Fruit fly (Drosophila melanogaster) whole organism, pupa: Measurements from ENCODE around the gene CG14545.
A peak's percentile ranks its signal among the peaks of the same experiment; 100 is the strongest.

ENCODE experiments used
- CG10348 ChIP-seq: fragments of 200-800 bp; sonication (Bioruptor generic); IDR thresholded peaks from 2 replicates; pipeline ENCODE4 v1.3.6; 2022; ENCODE audit warnings: missing biosample characterization, missing genetic modification characterization
- CG12605 ChIP-seq: fragments of 200-800 bp; sonication (Bioruptor generic); IDR thresholded peaks from 2 replicates; pipeline ENCODE4 v1.3.6; 2022; ENCODE audit warnings: missing biosample characterization, missing genetic modification characterization
- CG13204 ChIP-seq: fragments of 200-800 bp; sonication (Bioruptor generic); optimal IDR thresholded peaks from 2 replicates; lab custom pipeline; 2018; ENCODE audit warnings: missing biosample characterization, mild to moderate bottlenecking, missing genetic modification characterization, moderate library complexity
- CG14655 ChIP-seq: fragments of 200-800 bp; sonication (Bioruptor generic); optimal IDR thresholded peaks from 3 replicates; lab custom pipeline; 2017; ENCODE audit warnings: mild to moderate bottlenecking, missing biosample characterization, missing genetic modification reagents, missing genetic modification characterization
- CG15710 ChIP-seq: fragments of 200-800 bp; sonication (Bioruptor generic); optimal IDR thresholded peaks from 2 replicates; lab custom pipeline; 2018; ENCODE audit warnings: missing biosample characterization, mild to moderate bottlenecking, missing genetic modification characterization, moderate library complexity
- CG17806 ChIP-seq: fragments of 200-800 bp; sonication (Bioruptor generic); optimal IDR thresholded peaks from 2 replicates; lab custom pipeline; 2018; ENCODE audit warnings: missing biosample characterization, mild to moderate bottlenecking, missing genetic modification characterization, moderate library complexity
- CG32121 ChIP-seq: fragments of 200-800 bp; sonication (Bioruptor generic); IDR thresholded peaks from 2 replicates; pipeline ENCODE4 v1.3.6; 2022; ENCODE audit warnings: missing biosample characterization, missing genetic modification characterization
- CG34367 ChIP-seq: fragments of 200-800 bp; sonication (Bioruptor generic); optimal IDR thresholded peaks from 2 replicates; lab custom pipeline; 2018; ENCODE audit warnings: missing biosample characterization, mild to moderate bottlenecking, missing genetic modification characterization
- CG4496 ChIP-seq: fragments of 200-800 bp; sonication (Bioruptor generic); IDR thresholded peaks from 3 replicates; pipeline ENCODE4 v1.3.6; 2022; ENCODE audit warnings: missing biosample characterization, missing genetic modification characterization
- CG8159 ChIP-seq: fragments of 200-800 bp; sonication (Bioruptor generic); optimal IDR thresholded peaks from 3 replicates; lab custom pipeline; 2018; ENCODE audit warnings: missing biosample characterization, mild to moderate bottlenecking, missing genetic modification characterization, moderate library complexity
- CG8301 ChIP-seq: fragments of 200-800 bp; sonication (Bioruptor generic); optimal IDR thresholded peaks from 2 replicates; lab custom pipeline; 2018; ENCODE audit warnings: missing biosample characterization, mild to moderate bottlenecking, missing genetic modification characterization
- CG9948 ChIP-seq: fragments of 200-800 bp; sonication (Bioruptor generic); optimal IDR thresholded peaks from 2 replicates; lab custom pipeline; 2018; ENCODE audit warnings: missing biosample characterization, mild to moderate bottlenecking, missing genetic modification characterization, moderate library complexity
- D1 ChIP-seq: fragments of 200-800 bp; sonication (Bioruptor generic); optimal IDR thresholded peaks from 2 replicates; lab custom pipeline; 2018; ENCODE audit warnings: missing biosample characterization, mild to moderate bottlenecking, missing genetic modification characterization, moderate library complexity
- EcR ChIP-seq: fragments of 200-800 bp; sonication (Bioruptor generic); optimal IDR thresholded peaks from 3 replicates; lab custom pipeline; 2019; ENCODE audit warnings: missing biosample characterization, missing genetic modification characterization, mild to moderate bottlenecking, moderate library complexity, missing genetic modification reagents
- Ets98B ChIP-seq: fragments of 200-800 bp; sonication (Bioruptor generic); IDR thresholded peaks from 2 replicates; pipeline ENCODE4 v1.3.6; 2022; ENCODE audit warnings: missing biosample characterization, missing genetic modification characterization
- Pif1A ChIP-seq: fragments of 200-800 bp; sonication (Bioruptor generic); optimal IDR thresholded peaks from 3 replicates; lab custom pipeline; 2016; ENCODE audit warnings: missing biosample characterization, missing genetic modification characterization
- Pif1B ChIP-seq: fragments of 200-800 bp; sonication (Bioruptor generic); optimal IDR thresholded peaks from 3 replicates; lab custom pipeline; 2016; ENCODE audit warnings: missing biosample characterization, missing genetic modification characterization
- Snoo ChIP-seq: fragments of 200-800 bp; sonication (Bioruptor generic); optimal IDR thresholded peaks from 3 replicates; lab custom pipeline; 2017; ENCODE audit warnings: missing biosample characterization, mild to moderate bottlenecking, missing genetic modification characterization, inconsistent platforms
- fd96Ca ChIP-seq: fragments of 200-800 bp; sonication (Bioruptor generic); IDR thresholded peaks from 3 replicates; pipeline ENCODE4 v1.3.6; 2022; ENCODE audit warnings: missing biosample characterization, missing genetic modification characterization
- gl ChIP-seq: fragments of 200-800 bp; sonication (Bioruptor generic); optimal IDR thresholded peaks from 2 replicates; lab custom pipeline; 2018; ENCODE audit warnings: missing biosample characterization, mild to moderate bottlenecking, missing genetic modification characterization
- rn ChIP-seq: fragments of 200-800 bp; sonication (Bioruptor generic); IDR thresholded peaks from 2 replicates; pipeline ENCODE4 v1.3.6; 2022; ENCODE audit warnings: missing biosample characterization, missing genetic modification characterization

Gene CG14545

dm6 chr3R:25888307-25889075, 37.4 kb upstream of the CG14545 start, which contains the start of gene Lnk:
TSS of gene Lnk (plus strand) at chr3R:25888542.
- TF ChIP-seq Pif1B (GFP tag; lab: Kevin White, UChicago) (peak; percentile 36), CG12605 (no peak; the same call in 1 of the 2 replicates), CG32121 (GFP tag; lab: Robert Waterston, UW) (0 out of 2 replicates have a peak, but pooled peaks have one; percentile 13), CG14655 (GFP tag; lab: Kevin White, UChicago) (no peak), EcR (GFP tag; lab: Kevin White, UChicago) (no peak), rn (no peak), CG4496 (no peak), CG9948 (no peak), CG15710 (tag; lab: Kevin White, UChicago) (peak; percentile 17), CG17806 (tag; lab: Kevin White, UChicago) (no peak), CG8301 (tag; lab: Kevin White, UChicago) (no peak), Ets98B (GFP tag; lab: Robert Waterston, UW) (no peak), fd96Ca (GFP tag; lab: Robert Waterston, UW) (no peak), D1 (no peak), CG8159 (peak; percentile 19), CG13204 (no peak), gl (tag; lab: Kevin White, UChicago) (peak; percentile 54), Snoo (tag; lab: Kevin White, UChicago) (no peak), Pif1A (GFP tag; lab: Kevin White, UChicago) (no peak), CG10348 (no peak), CG34367 (tag; lab: Kevin White, UChicago) (peak; percentile 42)

dm6 chr3R:25885136-25885535, 34.0 kb upstream of the CG14545 start:
- TF ChIP-seq rn (no peak), EcR (GFP tag; lab: Kevin White, UChicago) (peak; percentile 8)

dm6 chr3R:25884301-25884700, 33.2 kb upstream of the CG14545 start:
- TF ChIP-seq CG4496 (peak; percentile 45; the same call in 1 of the 3 replicates), CG12605 (peak; percentile 21; the same call in 1 of the 2 replicates), CG32121 (GFP tag; lab: Robert Waterston, UW) (peak; percentile 68), Pif1A (GFP tag; lab: Kevin White, UChicago) (no peak), CG34367 (tag; lab: Kevin White, UChicago) (no peak), CG9948 (peak; percentile 39), CG8159 (peak; percentile 43), CG8301 (tag; lab: Kevin White, UChicago) (peak; percentile 66), CG14655 (GFP tag; lab: Kevin White, UChicago) (no peak), Ets98B (GFP tag; lab: Robert Waterston, UW) (peak; percentile 46; the same call in 1 of the 2 replicates), CG17806 (tag; lab: Kevin White, UChicago) (peak; percentile 32), CG15710 (tag; lab: Kevin White, UChicago) (peak; percentile 18), Snoo (tag; lab: Kevin White, UChicago) (peak; percentile 10)

dm6 chr3R:25883877-25884276, 32.8 kb upstream of the CG14545 start:
- TF ChIP-seq EcR (GFP tag; lab: Kevin White, UChicago) (peak; percentile 84), CG13204 (no peak)

dm6 chr3R:25882606-25883266, 31.6 kb upstream of the CG14545 start:
- TF ChIP-seq CG8301 (tag; lab: Kevin White, UChicago) (peak; percentile 22), CG4496 (no peak), CG14655 (GFP tag; lab: Kevin White, UChicago) (peak; percentile 42), D1 (no peak), fd96Ca (GFP tag; lab: Robert Waterston, UW) (no peak), Ets98B (GFP tag; lab: Robert Waterston, UW) (no peak)
- TF ChIP-seq, all 21 proteins: peak for 2

dm6 chr3R:25881915-25882314, 30.8 kb upstream of the CG14545 start, which contains the start of gene SppL:
TSS of gene SppL (plus strand) at chr3R:25881984.
- TF ChIP-seq CG13204: no peak
- TF ChIP-seq gl (tag; lab: Kevin White, UChicago): no peak
